Fruit fly (Drosophila melanogaster): ENCODE measurements around the gene Papss.

dm6 chr3L:19908201-19909127 lies 63.4 kb downstream of the Papss start:
- no peak for TF ChIP-seq CG31627 (GFP tag; optimal IDR thresholded peaks at IDR 0.05)
- TF ChIP-seq Sox15 (GFP tag; optimal IDR thresholded peaks at IDR 0.05) = no peak
- TF ChIP-seq CG6163 (GFP tag; IDR thresholded peaks at IDR 0.05) = peak; percentile 61; the same call in 2 of the 3 replicates
- no peak for TF ChIP-seq OdsH (GFP tag; optimal IDR thresholded peaks at IDR 0.05)
- TF ChIP-seq CG1621 (tag; optimal IDR thresholded peaks at IDR 0.05) = no peak
- TF ChIP-seq CG3919 (GFP tag; optimal IDR thresholded peaks at IDR 0.05) = no peak
- TF ChIP-seq CG16779 (tag; optimal IDR thresholded peaks at IDR 0.05) = no peak
- TF ChIP-seq CG3032 (tag; optimal IDR thresholded peaks at IDR 0.05) = no peak
- no peak for TF ChIP-seq CG9139 (GFP tag; optimal IDR thresholded peaks at IDR 0.05)
- TF ChIP-seq Sox102F (GFP tag; optimal IDR thresholded peaks at IDR 0.05) = no peak
- TF ChIP-seq Smox (GFP tag; optimal IDR thresholded peaks at IDR 0.05) = no peak
- peak; percentile 11 for TF ChIP-seq Lpt (GFP tag; optimal IDR thresholded peaks at IDR 0.05)
- TF ChIP-seq CG15336 (GFP tag; IDR thresholded peaks at IDR 0.05) = 0 out of 2 replicates have a peak, but pooled peaks have one; percentile 13

All from whole organism, prepupa.